Worm (Caenorhabditis elegans): ENCODE measurements around the gene C54C6.4.
A peak's percentile ranks its signal among the peaks of the same experiment; 100 is the strongest.

C54C6.4 gene

DNA sequence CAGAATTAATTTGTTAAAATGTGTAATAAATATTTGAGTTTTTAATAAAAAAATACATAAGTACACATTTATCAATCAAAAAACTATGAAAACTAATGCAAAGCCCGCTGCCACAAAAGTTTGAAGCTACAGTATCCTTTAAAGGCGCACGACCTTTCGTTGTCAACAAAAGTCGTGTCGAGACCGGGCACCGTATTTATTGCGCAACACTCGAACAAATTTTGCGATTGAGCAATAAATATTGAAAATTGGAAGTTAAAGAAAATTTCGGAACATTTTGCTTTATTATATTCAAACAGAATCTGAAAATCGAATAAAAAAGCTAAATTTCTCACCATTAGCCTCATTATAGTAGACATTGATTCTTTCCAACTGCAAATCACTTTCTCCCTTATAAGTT lies 12.4 kb upstream of the C54C6.4 start:
- no peak for TF ChIP-seq dao-5 (tag; optimal IDR thresholded peaks at IDR 0.05)
- no peak for TF ChIP-seq W03F9.2 (tag; optimal IDR thresholded peaks at IDR 0.05)
- TF ChIP-seq him-1 (tag; optimal IDR thresholded peaks at IDR 0.05) = no peak

DNA sequence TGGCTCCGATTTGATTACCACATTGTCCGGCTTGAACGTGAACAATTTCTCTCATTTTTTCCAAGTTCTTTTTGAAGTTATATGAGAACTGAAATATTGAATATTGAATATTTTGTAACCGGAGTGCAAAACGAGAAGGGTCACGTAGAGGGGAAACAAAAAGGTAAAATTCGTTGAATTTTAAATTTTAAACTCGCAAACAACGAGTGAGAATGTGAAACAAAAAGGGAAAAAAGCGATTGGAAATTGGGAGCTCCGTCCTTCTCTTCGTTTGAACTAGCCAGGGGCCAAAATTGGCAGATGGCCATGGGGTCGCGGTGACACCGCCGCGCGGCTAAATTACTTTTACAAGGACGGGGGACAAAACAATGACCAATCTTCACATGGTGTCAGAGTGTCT lies 11.9 kb upstream of the C54C6.4 start, which contains the start of gene ben-1:
Gene ben-1, minus strand, starts transcription at position 101 of the 400 bp plus-strand sequence.
- TF ChIP-seq him-1 (tag; optimal IDR thresholded peaks at IDR 0.05) (no peak), W03F9.2 (tag; optimal IDR thresholded peaks at IDR 0.05) (no peak), dao-5 (tag; optimal IDR thresholded peaks at IDR 0.05) (no peak)

ce11 chrIII:3542105-3542504 lies 11.3 kb upstream of the C54C6.4 start:
- TF ChIP-seq W03F9.2 (tag; optimal IDR thresholded peaks at IDR 0.05) = no peak
- peak; percentile 9 for TF ChIP-seq him-1 (tag; optimal IDR thresholded peaks at IDR 0.05)

DNA sequence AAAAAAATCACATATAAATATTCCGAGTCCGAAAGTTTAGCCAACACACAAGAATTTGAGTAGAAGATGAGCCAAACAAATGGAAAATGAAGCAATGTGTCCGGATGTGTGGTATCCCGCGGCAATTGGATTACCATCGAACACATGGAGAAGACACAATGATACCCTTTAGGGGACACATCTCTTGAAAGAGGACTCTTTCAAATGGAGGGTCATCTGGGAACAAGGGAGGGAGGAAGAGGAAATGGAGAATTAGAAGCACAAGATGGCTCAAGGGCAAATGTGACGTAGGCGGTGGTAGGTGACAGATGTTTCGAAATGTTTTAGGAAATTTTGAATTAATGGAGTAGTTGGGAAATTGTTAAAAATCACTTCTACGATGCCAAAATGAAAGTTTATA lies 10.4 kb upstream of the C54C6.4 start:
- TF ChIP-seq dao-5 (tag; optimal IDR thresholded peaks at IDR 0.05) = no peak
- no peak for TF ChIP-seq him-1 (tag; optimal IDR thresholded peaks at IDR 0.05)
- TF ChIP-seq W03F9.2 (tag; optimal IDR thresholded peaks at IDR 0.05) = no peak

DNA sequence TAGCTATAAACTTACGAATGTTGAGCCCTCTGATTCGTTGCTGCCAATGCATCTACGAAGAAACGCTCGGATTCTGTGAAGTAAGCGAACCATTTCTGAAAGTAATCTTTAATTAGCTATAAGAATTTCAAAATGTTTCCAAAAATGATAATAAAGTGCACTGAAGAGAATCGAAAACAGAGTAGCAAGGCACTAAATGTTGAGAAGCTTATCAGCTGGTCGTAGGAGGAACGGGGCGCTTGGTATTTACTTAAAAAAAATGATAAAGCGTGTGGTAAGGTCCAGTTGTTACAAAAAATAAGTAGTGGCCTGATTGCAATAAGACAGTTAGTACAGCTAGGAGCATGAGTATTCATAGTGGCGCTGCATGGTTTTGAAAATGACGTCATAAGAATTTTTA lies 7.1 kb upstream of the C54C6.4 start, which contains the start of gene C54C6.7:
Gene C54C6.7, minus strand, starts transcription at position 101 of the 400 bp plus-strand sequence.
- TF ChIP-seq W03F9.2 (tag; optimal IDR thresholded peaks at IDR 0.05) = no peak

DNA sequence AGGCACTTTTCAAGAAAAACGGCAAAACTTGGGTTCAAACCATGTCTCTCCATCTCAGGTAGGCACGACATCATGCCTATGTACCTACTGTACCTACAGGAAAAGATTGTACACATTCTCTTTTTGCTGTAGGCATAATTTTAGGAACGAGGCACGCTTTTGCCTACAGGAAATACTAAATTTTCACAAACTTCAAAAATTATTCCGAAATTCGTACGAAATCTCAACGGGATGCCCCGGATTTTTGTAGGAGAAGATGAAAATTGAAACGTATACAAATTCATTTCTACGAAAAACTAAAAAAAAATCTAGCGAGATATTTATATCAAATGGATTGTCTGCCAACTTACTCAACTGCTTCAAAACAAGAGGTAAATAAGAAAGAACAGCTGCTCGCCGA lies 5.4 kb upstream of the C54C6.4 start, which contains the start of gene C54C6.11:
Gene C54C6.11, plus strand, starts transcription at position 301 of the 400 bp plus-strand sequence.
- no peak for TF ChIP-seq dao-5 (tag; optimal IDR thresholded peaks at IDR 0.05)
- no peak for TF ChIP-seq him-1 (tag; optimal IDR thresholded peaks at IDR 0.05)
- no peak for TF ChIP-seq W03F9.2 (tag; optimal IDR thresholded peaks at IDR 0.05)

- TF ChIP-seq dao-5 (tag; optimal IDR thresholded peaks at IDR 0.05) = no peak
- TF ChIP-seq W03F9.2 (tag; optimal IDR thresholded peaks at IDR 0.05) = no peak
- no peak for TF ChIP-seq him-1 (tag; optimal IDR thresholded peaks at IDR 0.05)
These were observed 3.7 kb upstream of the C54C6.4 start, which contains the start of gene C54C6.5 for ce11 chrIII:3549750-3550149. TSS of gene C54C6.5 (minus strand) at chrIII:3549850.

DNA sequence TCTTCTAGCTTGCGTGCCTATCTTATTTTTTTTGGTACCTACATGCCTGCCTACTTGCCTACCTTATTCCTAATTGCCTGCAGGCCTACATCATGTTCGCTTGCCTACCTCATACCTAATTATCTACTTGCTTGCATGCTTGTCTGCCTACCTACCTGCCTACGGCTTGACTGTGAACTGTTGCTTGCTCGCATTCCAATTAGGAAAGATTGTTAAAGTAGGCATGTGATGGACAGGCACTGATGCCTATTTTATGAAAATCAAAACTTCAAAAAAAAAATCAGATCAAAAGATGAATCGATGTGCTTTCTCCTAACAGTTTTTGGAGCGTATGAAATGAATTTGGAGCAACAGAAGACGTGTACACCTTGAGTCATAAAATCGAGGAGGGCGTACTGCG lies 3.1 kb upstream of the C54C6.4 start:
- no peak for TF ChIP-seq dao-5 (tag; optimal IDR thresholded peaks at IDR 0.05)
- no peak for TF ChIP-seq W03F9.2 (tag; optimal IDR thresholded peaks at IDR 0.05)
- no peak for TF ChIP-seq him-1 (tag; optimal IDR thresholded peaks at IDR 0.05)

DNA sequence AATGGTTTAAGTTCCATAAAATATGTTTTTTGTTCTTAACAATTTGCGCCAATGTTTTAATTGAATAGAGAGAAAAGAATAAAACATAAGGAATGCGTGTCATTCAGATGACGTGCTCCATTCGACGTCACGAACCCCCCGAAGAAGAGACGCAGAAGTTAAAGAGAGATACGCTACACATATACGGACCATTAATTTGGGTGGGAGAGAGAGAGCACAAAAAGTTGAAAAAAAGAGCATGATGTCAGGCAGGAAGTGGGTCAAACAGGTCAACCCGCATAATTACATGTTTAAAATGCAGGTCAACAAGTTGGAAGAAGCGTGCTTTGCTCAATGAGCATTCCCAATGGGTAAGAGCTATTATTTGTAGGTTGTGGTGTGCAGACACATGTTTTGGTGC lies 6.8 kb downstream of the C54C6.4 start:
- TF ChIP-seq him-1 (tag; optimal IDR thresholded peaks at IDR 0.05) (no peak), W03F9.2 (tag; optimal IDR thresholded peaks at IDR 0.05) (no peak), dao-5 (tag; optimal IDR thresholded peaks at IDR 0.05) (no peak)

DNA sequence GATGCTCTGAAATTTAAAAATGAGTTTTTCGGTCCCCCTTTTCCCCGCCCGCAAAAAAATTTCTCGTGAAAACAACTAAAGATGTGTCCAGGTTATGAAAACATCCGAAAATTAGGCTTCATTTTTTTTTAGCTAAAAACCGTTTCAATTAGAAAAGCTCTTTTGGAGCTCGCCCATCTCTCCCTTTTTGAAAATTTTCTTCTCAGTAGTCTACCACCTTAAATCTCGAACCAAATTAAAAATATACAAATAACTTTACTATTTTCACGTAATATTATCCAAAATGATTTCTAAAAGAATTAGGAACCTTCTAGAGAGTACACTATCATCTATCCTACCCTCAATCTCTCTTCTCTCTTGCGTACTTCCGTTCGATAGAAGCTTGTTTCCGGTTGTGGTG lies 8.8 kb downstream of the C54C6.4 start:
- TF ChIP-seq him-1 (tag; optimal IDR thresholded peaks at IDR 0.05) (no peak), dao-5 (tag; optimal IDR thresholded peaks at IDR 0.05) (no peak), W03F9.2 (tag; optimal IDR thresholded peaks at IDR 0.05) (no peak)

DNA sequence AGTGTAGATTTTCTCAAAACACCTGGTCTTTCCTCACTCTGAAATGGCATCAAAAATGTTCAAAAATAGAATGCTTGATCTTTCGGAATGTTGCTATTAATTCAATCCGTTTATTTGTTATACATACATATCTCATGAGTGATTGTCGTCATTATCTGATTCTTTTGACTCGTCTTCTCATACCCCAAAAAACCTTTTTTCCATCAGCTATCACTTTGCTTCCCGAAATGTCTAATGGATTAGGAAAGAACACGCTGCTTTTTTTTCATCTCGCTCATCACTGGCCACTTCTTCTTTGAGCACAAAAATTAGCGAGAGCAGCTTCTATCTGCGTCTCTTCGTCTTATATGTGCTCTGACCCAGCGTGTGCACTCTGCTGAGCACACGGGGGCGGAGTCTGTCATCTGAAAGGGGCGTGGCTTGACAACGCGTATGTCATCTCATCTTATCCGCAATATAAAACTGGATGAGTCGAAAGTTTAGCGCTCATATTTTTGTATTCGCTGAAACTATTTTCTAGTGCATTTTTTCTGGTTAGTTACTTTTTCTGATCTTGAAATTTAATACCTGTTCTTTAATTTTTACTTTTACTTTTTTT lies 11.4 kb downstream of the C54C6.4 start:
- no peak for TF ChIP-seq dao-5 (tag; optimal IDR thresholded peaks at IDR 0.05)

DNA sequence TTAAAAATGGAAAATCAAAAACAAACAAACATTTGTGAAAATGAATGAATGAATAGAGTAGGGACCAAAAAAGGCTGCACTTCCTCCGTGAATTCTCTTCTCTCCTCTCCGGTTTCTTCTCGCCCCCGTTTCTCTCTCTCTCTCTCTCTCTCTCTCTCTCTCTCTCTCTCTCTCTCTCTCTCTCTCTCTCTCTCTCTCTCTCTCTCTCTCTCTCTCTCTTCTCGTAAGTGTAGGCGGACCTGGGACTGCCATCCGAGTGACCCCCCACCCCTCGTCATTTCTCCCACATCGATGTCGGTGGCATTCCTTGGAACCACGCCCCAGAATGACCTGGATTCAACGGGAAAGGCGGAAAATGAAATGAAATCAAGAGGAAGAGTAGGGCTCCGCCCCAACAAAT lies 13.3 kb downstream of the C54C6.4 start:
- no peak for TF ChIP-seq dao-5 (tag; optimal IDR thresholded peaks at IDR 0.05)
- TF ChIP-seq W03F9.2 (tag; optimal IDR thresholded peaks at IDR 0.05) = no peak
- TF ChIP-seq him-1 (tag; optimal IDR thresholded peaks at IDR 0.05) = no peak

ce11 chrIII:3569763-3570162 lies 16.3 kb downstream of the C54C6.4 start:
- TF ChIP-seq dao-5 (tag; optimal IDR thresholded peaks at IDR 0.05) (no peak), W03F9.2 (tag; optimal IDR thresholded peaks at IDR 0.05) (no peak), him-1 (tag; optimal IDR thresholded peaks at IDR 0.05) (no peak)

DNA sequence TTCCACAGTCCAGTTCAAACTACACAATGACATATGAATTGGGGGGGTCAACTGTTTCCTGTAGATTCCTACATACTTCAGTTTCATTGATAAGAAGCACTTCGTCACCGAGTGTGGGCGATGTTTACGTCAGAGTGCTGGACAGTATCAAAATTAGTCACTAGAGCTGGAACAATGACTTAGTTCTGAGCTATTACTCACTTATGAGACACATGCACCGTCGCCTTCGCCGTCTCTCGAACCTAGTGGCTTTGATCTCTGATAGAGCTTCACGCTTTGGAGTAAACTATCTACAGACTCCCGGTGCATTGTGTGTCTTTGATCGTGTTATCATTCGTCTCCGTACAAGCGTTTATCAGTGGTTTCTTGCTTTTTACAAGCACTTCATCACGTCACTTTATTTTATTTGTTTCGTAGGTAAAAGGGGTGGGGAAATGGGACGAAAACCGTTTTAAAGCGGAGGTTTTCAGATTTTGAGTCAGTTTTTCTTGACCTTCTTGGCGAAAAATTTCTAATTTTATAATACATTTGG lies 18.0 kb downstream of the C54C6.4 start:
- TF ChIP-seq dao-5 (tag; optimal IDR thresholded peaks at IDR 0.05) = no peak

DNA sequence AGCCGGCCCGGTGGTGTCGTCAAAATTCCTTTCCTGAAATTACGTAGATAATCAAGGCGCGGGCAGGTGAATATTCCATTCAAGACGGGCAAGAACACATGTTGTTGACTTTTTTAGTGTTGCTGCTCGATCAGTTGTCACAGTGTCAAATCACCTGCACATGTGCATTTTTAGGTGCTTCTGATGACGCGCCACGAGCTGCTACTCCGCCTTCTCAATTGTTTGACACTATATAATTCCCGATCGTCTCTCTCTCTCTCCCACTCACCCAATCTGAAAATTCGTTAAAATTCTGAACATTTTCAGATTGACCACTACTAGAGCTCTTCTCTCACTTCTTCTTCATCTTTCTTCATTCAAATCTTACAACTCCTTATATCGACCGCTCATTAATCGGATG lies 19.8 kb downstream of the C54C6.4 start, which contains the start of gene nhr-6:
Gene nhr-6, plus strand, starts transcription at position 301 of the 400 bp plus-strand sequence.
- TF ChIP-seq him-1 (tag; optimal IDR thresholded peaks at IDR 0.05) (no peak), W03F9.2 (tag; optimal IDR thresholded peaks at IDR 0.05) (no peak), dao-5 (tag; optimal IDR thresholded peaks at IDR 0.05) (no peak)
